Worm (Caenorhabditis elegans) whole organism, late embryonic: ENCODE measurements around the gene hex-5.

Experiments
- C38D4.7 ChIP-seq: fragments of 200-800 bp; sonication (Bioruptor generic); optimal IDR thresholded peaks from 2 replicates; lab custom pipeline; 2018; ENCODE audit warnings: mild to moderate bottlenecking, missing genetic modification characterization, moderate library complexity, missing compliant biosample characterization
- K02D7.2 ChIP-seq: sonication (generic microtip); optimal IDR thresholded peaks from 2 replicates; lab custom pipeline; 2017; ENCODE audit warnings: mild to moderate bottlenecking, missing genetic modification characterization, missing compliant biosample characterization
- T23F11.4 ChIP-seq: fragments of 200-800 bp; sonication (Bioruptor generic); optimal IDR thresholded peaks from 2 replicates; lab custom pipeline; 2018; ENCODE audit warnings: mild to moderate bottlenecking, missing genetic modification characterization, missing compliant biosample characterization
- ama-1 ChIP-seq: fragments of 150-350 bp; optimal IDR thresholded peaks from 2 replicates; lab custom pipeline; 2014
- ceh-18 ChIP-seq: sonication (generic microtip); optimal IDR thresholded peaks from 2 replicates; lab custom pipeline; 2016; ENCODE audit warnings: missing genetic modification characterization, missing compliant biosample characterization
- ceh-2 ChIP-seq: sonication (generic microtip); optimal IDR thresholded peaks from 2 replicates; lab custom pipeline; 2016; ENCODE audit warnings: missing genotype, missing genetic modification characterization, missing compliant biosample characterization
- ceh-22 ChIP-seq: sonication (generic microtip); optimal IDR thresholded peaks from 2 replicates; lab custom pipeline; 2017; ENCODE audit warnings: missing biosample characterization, missing genetic modification characterization
- ceh-30 ChIP-seq: fragments of 150-350 bp; optimal IDR thresholded peaks from 2 replicates; lab custom pipeline; 2014; ENCODE audit warnings: missing biosample characterization, missing genetic modification characterization
- ceh-31 ChIP-seq: sonication (generic microtip); optimal IDR thresholded peaks from 2 replicates; lab custom pipeline; 2016; ENCODE audit warnings: missing genetic modification characterization, missing compliant biosample characterization
- ceh-34 ChIP-seq: sonication (generic microtip); optimal IDR thresholded peaks from 2 replicates; lab custom pipeline; 2016; ENCODE audit warnings: mild to moderate bottlenecking, missing genetic modification characterization, missing compliant biosample characterization
- ceh-6 ChIP-seq: fragments of 200-800 bp; sonication (Bioruptor generic); optimal IDR thresholded peaks from 2 replicates; lab custom pipeline; 2018; ENCODE audit warnings: mild to moderate bottlenecking, missing genetic modification characterization, missing compliant biosample characterization
- ceh-9 ChIP-seq: sonication (generic microtip); optimal IDR thresholded peaks from 2 replicates; lab custom pipeline; 2016; ENCODE audit warnings: mild to moderate bottlenecking, missing genetic modification characterization, inconsistent platforms, missing compliant biosample characterization
- elt-2 ChIP-seq: sonication (generic microtip); optimal IDR thresholded peaks from 2 replicates; lab custom pipeline; 2016; ENCODE audit warnings: missing genetic modification reagents, missing genetic modification characterization, missing compliant biosample characterization
- elt-4 ChIP-seq: sonication (generic microtip); optimal IDR thresholded peaks from 2 replicates; lab custom pipeline; 2016; ENCODE audit warnings: missing genetic modification characterization, missing compliant biosample characterization
- fax-1 ChIP-seq: sonication (generic microtip); optimal IDR thresholded peaks from 2 replicates; lab custom pipeline; 2016; ENCODE audit warnings: missing genotype, missing genetic modification characterization, missing compliant biosample characterization
- fkh-10 ChIP-seq: fragments of 150-350 bp; optimal IDR thresholded peaks from 2 replicates; lab custom pipeline; 2014; ENCODE audit warnings: missing biosample characterization, missing genetic modification reagents, missing genetic modification characterization
- fkh-6 ChIP-seq: sonication (generic microtip); optimal IDR thresholded peaks from 2 replicates; lab custom pipeline; 2016; ENCODE audit warnings: missing genetic modification characterization, missing compliant biosample characterization
- gmeb-2 ChIP-seq: sonication (generic microtip); optimal IDR thresholded peaks from 2 replicates; lab custom pipeline; 2016; ENCODE audit warnings: missing genetic modification characterization, inconsistent platforms, missing compliant biosample characterization
- hlh-15 ChIP-seq: sonication (generic microtip); optimal IDR thresholded peaks from 2 replicates; lab custom pipeline; 2016; ENCODE audit warnings: missing genetic modification characterization, missing compliant biosample characterization
- hlh-30 ChIP-seq: sonication (generic microtip); optimal IDR thresholded peaks from 2 replicates; lab custom pipeline; 2017; ENCODE audit warnings: antibody characterized with exemption, missing genetic modification characterization, missing compliant biosample characterization; ENCODE audit not compliant: insufficient read depth
- lim-6 ChIP-seq: sonication (generic microtip); optimal IDR thresholded peaks from 2 replicates; lab custom pipeline; 2016; ENCODE audit warnings: missing genetic modification characterization, missing compliant biosample characterization
- lin-11 ChIP-seq: fragments of 200-800 bp; sonication (Bioruptor generic); optimal IDR thresholded peaks from 2 replicates; lab custom pipeline; 2018; ENCODE audit warnings: mild to moderate bottlenecking, missing genetic modification characterization, missing compliant biosample characterization
- madf-2 ChIP-seq: sonication (generic microtip); optimal IDR thresholded peaks from 2 replicates; lab custom pipeline; 2017; ENCODE audit warnings: missing genetic modification characterization, missing compliant biosample characterization
- mec-3 ChIP-seq: sonication (generic microtip); optimal IDR thresholded peaks from 2 replicates; lab custom pipeline; 2016; ENCODE audit warnings: borderline replicate concordance, missing genetic modification characterization, missing compliant biosample characterization
- nfya-1 ChIP-seq: sonication (generic microtip); optimal IDR thresholded peaks from 2 replicates; lab custom pipeline; 2017; ENCODE audit warnings: missing genetic modification characterization, mild to moderate bottlenecking, missing compliant biosample characterization, antibody characterized with exemption, moderate library complexity
- nhr-232 ChIP-seq: sonication (generic microtip); optimal IDR thresholded peaks from 2 replicates; lab custom pipeline; 2016; ENCODE audit warnings: missing genetic modification characterization, missing compliant biosample characterization
- odd-2 ChIP-seq: sonication (generic microtip); optimal IDR thresholded peaks from 2 replicates; lab custom pipeline; 2017; ENCODE audit warnings: antibody characterized with exemption, mild to moderate bottlenecking, missing genetic modification characterization, missing compliant biosample characterization
- pag-3 ChIP-seq: sonication (generic microtip); optimal IDR thresholded peaks from 2 replicates; lab custom pipeline; 2016; ENCODE audit warnings: missing compliant biosample characterization, missing genetic modification characterization, borderline replicate concordance
- pat-9 ChIP-seq: fragments of 200-800 bp; sonication (Bioruptor generic); optimal IDR thresholded peaks from 2 replicates; lab custom pipeline; 2018; ENCODE audit warnings: mild to moderate bottlenecking, missing genetic modification characterization, moderate library complexity, missing compliant biosample characterization
- pax-1 ChIP-seq: fragments of 150-350 bp; optimal IDR thresholded peaks from 2 replicates; lab custom pipeline; 2014; ENCODE audit warnings: missing biosample characterization, missing genetic modification characterization
- pha-2 ChIP-seq: sonication (generic microtip); optimal IDR thresholded peaks from 2 replicates; lab custom pipeline; 2017; ENCODE audit warnings: mild to moderate bottlenecking, missing genetic modification characterization, missing compliant biosample characterization
- pqm-1 ChIP-seq: sonication (generic microtip); optimal IDR thresholded peaks from 2 replicates; lab custom pipeline; 2016; ENCODE audit warnings: missing genetic modification characterization, missing compliant biosample characterization
- ref-2 ChIP-seq: sonication (generic microtip); optimal IDR thresholded peaks from 2 replicates; lab custom pipeline; 2016; ENCODE audit warnings: missing genetic modification characterization, missing compliant biosample characterization
- sdc-2 ChIP-seq: sonication (generic microtip); optimal IDR thresholded peaks from 2 replicates; lab custom pipeline; 2016; ENCODE audit warnings: missing genotype, missing genetic modification characterization, missing compliant biosample characterization
- sox-4 ChIP-seq: sonication (generic microtip); optimal IDR thresholded peaks from 2 replicates; lab custom pipeline; 2017; ENCODE audit warnings: mild to moderate bottlenecking, missing genetic modification characterization, inconsistent platforms, missing compliant biosample characterization
- tbx-2 ChIP-seq: sonication (generic microtip); optimal IDR thresholded peaks from 2 replicates; lab custom pipeline; 2016; ENCODE audit warnings: missing genetic modification characterization, missing compliant biosample characterization
- ttx-3 ChIP-seq: sonication (generic microtip); optimal IDR thresholded peaks from 2 replicates; lab custom pipeline; 2016; ENCODE audit warnings: missing genetic modification reagents, missing genetic modification characterization, missing compliant biosample characterization
- unc-42 ChIP-seq: sonication (generic microtip); optimal IDR thresholded peaks from 2 replicates; lab custom pipeline; 2016; ENCODE audit warnings: missing genotype, missing genetic modification characterization, missing compliant biosample characterization
- unc-86 ChIP-seq: sonication (generic microtip); optimal IDR thresholded peaks from 2 replicates; lab custom pipeline; 2016; ENCODE audit warnings: missing genetic modification characterization, missing compliant biosample characterization
- ztf-16 ChIP-seq: sonication (generic microtip); optimal IDR thresholded peaks from 2 replicates; lab custom pipeline; 2017; ENCODE audit warnings: missing genetic modification characterization, missing compliant biosample characterization

The hex-5 gene

DNA sequence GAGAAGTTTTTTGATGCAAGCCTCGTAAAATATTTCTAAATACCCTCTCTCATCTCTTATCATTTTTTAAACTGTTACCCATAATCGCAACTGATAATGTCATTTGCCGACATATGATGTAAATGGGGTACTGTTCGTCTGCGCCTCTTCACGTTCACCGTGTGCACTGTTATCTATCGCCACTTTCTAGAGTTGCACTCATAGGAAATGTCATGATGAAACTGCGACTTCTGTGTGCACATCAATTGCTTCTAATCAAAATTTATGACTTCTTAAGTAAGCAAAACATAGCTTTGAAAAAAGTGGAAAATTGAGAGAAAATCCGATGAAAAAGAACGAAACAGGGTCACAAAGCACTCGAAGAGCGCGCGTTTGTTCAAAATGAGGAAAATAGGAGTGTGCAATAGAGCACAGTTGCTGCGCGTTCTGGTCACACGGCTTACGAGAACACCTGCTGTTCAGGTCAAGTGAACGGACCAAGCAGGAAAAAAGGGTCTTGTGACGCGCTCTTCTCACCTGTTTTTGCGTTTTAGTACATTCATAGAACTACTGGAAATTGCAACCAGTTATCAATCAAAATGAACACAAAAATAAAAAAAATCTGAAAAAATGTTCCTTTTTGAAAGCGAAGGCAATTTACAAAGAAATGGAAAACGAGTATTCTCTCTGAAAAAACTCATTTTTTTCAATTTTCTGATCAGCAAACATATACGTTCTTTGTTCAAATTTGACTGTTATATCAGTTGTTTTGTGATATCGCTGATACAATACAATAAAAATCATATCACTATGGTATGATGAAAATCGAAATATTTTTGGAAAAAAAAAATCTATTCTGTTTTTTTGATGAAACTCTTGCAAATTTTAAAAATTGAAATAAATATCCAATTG is 41.6 kb upstream of the hex-5 start:
- TF ChIP-seq sdc-2 (tag; lab: Kevin White, UChicago) (peak; percentile 8), hlh-30 (tag; lab: Kevin White, UChicago) (peak; percentile 92), lin-11 (tag; lab: Kevin White, UChicago) (no peak), pqm-1 (peak; percentile 12), hlh-15 (tag; lab: Kevin White, UChicago) (no peak), elt-2 (peak; percentile 93), nhr-232 (no peak), gmeb-2 (tag; lab: Kevin White, UChicago) (no peak), tbx-2 (tag; lab: Kevin White, UChicago) (peak; percentile 24), C38D4.7 (GFP tag; lab: Kevin White, UChicago) (no peak), pha-2 (tag; lab: Kevin White, UChicago) (no peak), ceh-34 (no peak), ceh-18 (tag; lab: Kevin White, UChicago) (no peak)

DNA sequence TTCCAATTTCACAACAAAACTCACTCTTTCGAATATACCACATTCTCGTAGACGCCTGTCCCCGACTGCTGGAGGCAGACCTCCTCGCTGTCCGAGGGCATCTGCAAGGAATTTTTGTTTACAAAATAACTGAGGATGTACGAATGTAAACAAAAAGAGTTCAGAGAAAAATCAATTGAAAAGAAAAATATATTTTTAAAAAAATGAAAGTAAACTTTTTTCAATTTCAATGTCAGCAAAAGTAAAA is 41.1 kb upstream of the hex-5 start, which contains the start of gene mrp-5:
Gene mrp-5, minus strand, starts transcription at position 101 of the 247 bp plus-strand sequence.
- no peak for TF ChIP-seq ref-2 (tag; lab: Kevin White, UChicago)
- no peak for TF ChIP-seq ttx-3
- no peak for TF ChIP-seq ceh-31
- TF ChIP-seq ceh-6 (GFP tag; lab: Kevin White, UChicago) = no peak
- no peak for TF ChIP-seq tbx-2 (tag; lab: Kevin White, UChicago)
- TF ChIP-seq ceh-18 (tag; lab: Kevin White, UChicago) = no peak
- TF ChIP-seq K02D7.2 = no peak
- no peak for TF ChIP-seq ama-1 (lab: Kevin White, UChicago)
- no peak for TF ChIP-seq unc-86 (tag; lab: Kevin White, UChicago)
- TF ChIP-seq ceh-9 (tag; lab: Kevin White, UChicago) = no peak
- TF ChIP-seq pat-9 (tag; lab: Kevin White, UChicago) = no peak
- TF ChIP-seq pax-1 (tag; lab: Kevin White, UChicago) = no peak
- TF ChIP-seq madf-2 (tag; lab: Kevin White, UChicago) = no peak
- TF ChIP-seq hlh-30 (tag; lab: Kevin White, UChicago) = no peak
- no peak for TF ChIP-seq lim-6 (tag; lab: Kevin White, UChicago)
- no peak for TF ChIP-seq sdc-2 (tag; lab: Kevin White, UChicago)
- no peak for TF ChIP-seq C38D4.7 (GFP tag; lab: Kevin White, UChicago)
- TF ChIP-seq ceh-22 = no peak
- TF ChIP-seq elt-4 = no peak

DNA sequence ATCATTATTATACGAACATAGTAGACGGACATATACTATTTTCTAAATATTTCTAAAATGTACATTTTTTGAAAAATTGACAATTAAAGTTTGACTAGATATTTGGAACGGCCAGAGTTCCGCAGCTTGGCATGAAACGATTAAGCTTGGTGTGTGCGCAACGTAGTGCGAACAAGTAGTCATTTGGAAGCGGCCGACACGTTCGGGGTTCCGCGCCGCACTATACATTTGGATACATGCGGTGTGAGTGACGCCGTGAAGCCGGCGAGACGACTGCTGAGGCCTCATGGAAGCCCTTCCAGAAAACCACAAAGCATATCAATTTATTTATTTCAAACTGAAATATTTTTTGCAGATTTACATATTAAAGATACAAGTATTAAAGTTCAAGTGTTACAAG is 33.1 kb upstream of the hex-5 start:
- TF ChIP-seq fkh-10 (GFP tag; lab: Kevin White, UChicago) (no peak), ztf-16 (tag; lab: Kevin White, UChicago) (no peak), T23F11.4 (GFP tag; lab: Kevin White, UChicago) (no peak), pax-1 (tag; lab: Kevin White, UChicago) (no peak), sox-4 (tag; lab: Kevin White, UChicago) (no peak), tbx-2 (tag; lab: Kevin White, UChicago) (no peak), ceh-30 (tag; lab: Kevin White, UChicago) (no peak), pag-3 (tag; lab: Kevin White, UChicago) (no peak), fkh-6 (tag; lab: Kevin White, UChicago) (no peak), unc-42 (tag; lab: Kevin White, UChicago) (no peak), fax-1 (no peak), ceh-2 (no peak)

DNA sequence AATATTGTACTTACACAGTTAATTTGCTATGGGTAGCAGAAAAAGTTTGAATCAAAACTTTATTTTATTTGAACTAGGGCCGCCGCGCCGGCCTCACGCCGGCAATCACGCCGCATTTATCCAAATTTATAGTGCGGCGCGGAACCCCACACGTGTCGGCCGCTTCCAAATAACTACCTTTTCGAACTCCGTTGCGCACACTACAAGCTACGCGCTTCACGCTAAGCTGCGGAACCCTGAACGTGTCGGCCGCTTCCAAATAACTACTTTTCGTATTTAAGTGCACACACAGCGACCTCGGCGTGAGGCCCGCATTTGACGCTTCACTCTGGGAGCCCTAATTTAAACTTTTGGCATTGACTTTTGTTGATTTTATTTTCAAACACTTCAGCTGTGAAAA is 26.4 kb upstream of the hex-5 start:
- TF ChIP-seq pha-2 (tag; lab: Kevin White, UChicago) (no peak), mec-3 (tag; lab: Kevin White, UChicago) (no peak), fkh-10 (GFP tag; lab: Kevin White, UChicago) (no peak), K02D7.2 (no peak), ceh-22 (no peak), hlh-15 (tag; lab: Kevin White, UChicago) (no peak), lin-11 (tag; lab: Kevin White, UChicago) (no peak), madf-2 (tag; lab: Kevin White, UChicago) (no peak), odd-2 (tag; lab: Kevin White, UChicago) (no peak), pax-1 (tag; lab: Kevin White, UChicago) (no peak), nfya-1 (tag; lab: Kevin White, UChicago) (no peak), elt-4 (no peak)
